Worm (Caenorhabditis elegans) whole organism, young adult: ENCODE results near the gene ZK380.2.

ENCODE experiments used
- B0336.3 ChIP-seq: fragments of 200-800 bp; sonication (Bioruptor generic); IDR thresholded peaks from 2 replicates; pipeline ENCODE4 v1.3.6; 2022; ENCODE audit warnings: missing genetic modification characterization, missing compliant biosample characterization
- attf-3 ChIP-seq: fragments of 200-800 bp; sonication (Bioruptor generic); conservative IDR thresholded peaks from 2 replicates; pipeline ENCODE4 v1.3.6; 2022; ENCODE audit warnings: missing genetic modification reagents, missing genetic modification characterization, missing compliant biosample characterization

DNA sequence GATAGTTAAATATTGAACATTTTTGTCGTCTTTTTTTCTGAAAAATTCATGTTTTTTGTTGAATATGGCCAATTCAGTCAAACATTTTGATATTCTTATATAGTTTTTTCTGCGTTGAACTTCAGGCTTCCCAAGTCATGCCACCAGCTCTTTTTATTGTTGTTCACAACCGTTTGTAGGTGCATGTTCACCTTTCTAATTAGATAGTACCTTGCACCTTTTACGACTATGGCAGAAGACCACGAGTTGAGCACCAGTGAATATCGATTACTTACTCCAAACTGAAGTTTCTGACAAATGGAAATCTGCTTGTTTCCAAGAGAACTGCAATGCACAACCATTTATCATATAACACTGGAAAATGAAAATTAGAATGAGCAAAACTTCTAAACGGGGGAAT lies 44.6 kb downstream of the ZK380.2 start:
- TF ChIP-seq attf-3 (GFP tag; lab: Robert Waterston, UW) (no peak), B0336.3 (GFP tag; lab: Robert Waterston, UW) (no peak)
